Fruit fly (Drosophila melanogaster): ENCODE data around the gene Atg17.

DNA sequence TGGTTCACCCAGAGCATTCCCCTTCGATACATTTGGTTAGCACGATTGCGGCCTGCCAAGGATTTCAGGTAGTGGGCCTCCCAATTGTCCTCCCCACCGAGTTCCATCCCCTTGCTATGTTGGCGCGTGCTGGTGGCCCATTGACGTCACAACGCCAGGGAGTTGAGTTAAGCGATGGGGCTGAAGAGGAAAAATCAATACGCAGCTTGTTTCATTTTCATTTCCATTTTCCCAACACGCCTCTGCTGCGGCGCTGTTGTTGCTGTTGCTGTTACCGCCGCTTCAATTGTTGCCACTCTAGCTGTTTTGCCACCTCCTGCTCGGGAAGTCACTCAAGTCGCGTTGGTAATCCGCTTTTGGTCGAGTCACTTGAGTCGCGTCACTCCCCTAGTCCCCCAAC, 21.5 kb downstream of the Atg17 start:
- TF ChIP-seq Sry-β (GFP tag; optimal IDR thresholded peaks at IDR 0.05), result no peak
- TF ChIP-seq Oaz (GFP tag; IDR thresholded peaks at IDR 0.05), result no peak
- no peak for TF ChIP-seq CG11398 (GFP tag; optimal IDR thresholded peaks at IDR 0.05)
- no peak for TF ChIP-seq CG10366 (GFP tag; IDR thresholded peaks at IDR 0.05)
- no peak for TF ChIP-seq danr (GFP tag; IDR thresholded peaks at IDR 0.05)
- no peak for TF ChIP-seq pho (GFP tag; optimal IDR thresholded peaks at IDR 0.05)
- no peak for TF ChIP-seq psq (GFP tag; optimal IDR thresholded peaks at IDR 0.05)
- no peak for TF ChIP-seq CG6272 (GFP tag; IDR thresholded peaks at IDR 0.05)
- no peak for TF ChIP-seq ranshi (GFP tag; IDR thresholded peaks at IDR 0.05)
